Worm (Caenorhabditis elegans) whole organism, L4 larva: Measurements from ENCODE around the gene F13A7.7.

Experiments used
- fkh-10 ChIP-seq: fragments of 150-350 bp; optimal IDR thresholded peaks from 2 replicates; lab custom pipeline; 2014; ENCODE audit warnings: missing biosample characterization, missing genetic modification reagents, missing genetic modification characterization
- jun-1 ChIP-seq: fragments of 150-350 bp; optimal IDR thresholded peaks from 2 replicates; lab custom pipeline; 2014; ENCODE audit warnings: missing biosample characterization, missing genetic modification reagents, missing genetic modification characterization
- lim-7 ChIP-seq: fragments of 200-800 bp; sonication (Bioruptor generic); IDR thresholded peaks from 2 replicates; pipeline ENCODE4 v1.3.6; 2022; ENCODE audit warnings: missing genetic modification characterization, missing compliant biosample characterization
- mep-1 ChIP-seq: fragments of 150-350 bp; sonication (generic microtip); optimal IDR thresholded peaks from 3 replicates; lab custom pipeline; 2014; ENCODE audit warnings: missing biosample characterization, missing genetic modification characterization
- nhr-11 ChIP-seq: fragments of 150-350 bp; optimal IDR thresholded peaks from 2 replicates; lab custom pipeline; 2014; ENCODE audit warnings: missing biosample characterization, missing genetic modification characterization
- nhr-237 ChIP-seq: sonication (generic microtip); optimal IDR thresholded peaks from 2 replicates; lab custom pipeline; 2017; ENCODE audit warnings: missing biosample characterization, missing genetic modification characterization
- pha-4 ChIP-seq, 2 experiments: fragments of 150-350 bp in 1 of 2; fragments of 200-800 bp in 1 of 2; sonication (Bioruptor generic) in 1 of 2; IDR thresholded peaks in 1 of 2; optimal IDR thresholded peaks in 1 of 2; 2 replicates each; pipeline versions ENCODE4 v1.3.6 to Lab custom; 2014 to 2022; ENCODE audit warnings: missing genetic modification characterization in 2 of 2, missing genetic modification reagents in 2 of 2, missing biosample characterization in 1 of 2, missing compliant biosample characterization in 1 of 2
- pqm-1 ChIP-seq: sonication (generic microtip); optimal IDR thresholded peaks from 2 replicates; lab custom pipeline; 2017; ENCODE audit warnings: missing biosample characterization, missing genetic modification characterization
- zfp-3 ChIP-seq: fragments of 200-800 bp; sonication (Bioruptor generic); conservative IDR thresholded peaks from 2 replicates; pipeline ENCODE4 v1.3.6; 2022; ENCODE audit warnings: missing genetic modification reagents, missing genetic modification characterization, missing compliant biosample characterization

DNA sequence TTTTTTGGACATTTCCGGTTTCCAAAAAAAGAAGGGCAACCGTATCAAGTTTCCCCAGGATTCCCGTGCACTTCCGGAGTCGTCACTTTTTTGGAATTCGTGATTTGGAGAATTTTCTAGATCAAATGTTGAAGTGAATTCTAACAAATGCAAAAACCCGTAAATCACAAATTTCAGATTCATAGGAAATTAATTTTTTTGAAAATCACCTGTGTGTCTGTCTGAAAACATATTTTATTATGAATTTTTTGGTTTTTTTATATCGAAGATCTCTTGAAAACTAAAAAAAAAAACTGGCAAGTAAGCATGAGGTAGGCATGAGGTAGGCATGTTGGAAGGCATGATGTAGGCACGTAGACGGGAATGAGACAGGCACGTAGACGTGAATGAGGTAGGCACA lies 33.6 kb downstream of the F13A7.7 start:
- TF ChIP-seq fkh-10 (GFP tag; lab: Kevin White, UChicago) (no peak), pqm-1 (tag; lab: Kevin White, UChicago) (no peak), jun-1 (tag; lab: Kevin White, UChicago) (no peak), zfp-3 (no peak), pha-4 (GFP tag; IDR thresholded peaks at IDR 0.05; lab: Robert Waterston, UW) (no peak), pha-4 (tag; optimal IDR thresholded peaks at IDR 0.05; lab: Kevin White, UChicago) (no peak), lim-7 (GFP tag; lab: Robert Waterston, UW) (no peak), nhr-11 (tag; lab: Kevin White, UChicago) (no peak), nhr-237 (no peak), mep-1 (tag; lab: Kevin White, UChicago) (no peak)
